Worm (Caenorhabditis elegans) whole organism, L4/young adult: ENCODE data around the gene rnp-1.

Experiments used
- W03F9.2 ChIP-seq: fragments of 150-350 bp; optimal IDR thresholded peaks from 2 replicates; lab custom pipeline; 2014; ENCODE audit warnings: missing biosample characterization, missing genetic modification characterization
- dao-5 ChIP-seq: sonication (generic microtip); optimal IDR thresholded peaks from 2 replicates; lab custom pipeline; 2016; ENCODE audit warnings: missing genotype, missing genetic modification characterization, moderate library complexity, missing compliant biosample characterization
- him-1 ChIP-seq: sonication (generic microtip); optimal IDR thresholded peaks from 2 replicates; lab custom pipeline; 2016; ENCODE audit warnings: missing genotype, missing genetic modification reagents, missing genetic modification characterization, missing compliant biosample characterization

rnp-1 gene

ce11 chrV:12213027-12213426 is 21.0 kb downstream of the rnp-1 start, which contains the start of gene vab-8:
vab-8 (plus strand) TSS chrV:12213327.
- TF ChIP-seq dao-5 (tag; lab: Kevin White, UChicago) (no peak), W03F9.2 (tag; lab: Kevin White, UChicago) (no peak), him-1 (tag; lab: Kevin White, UChicago) (no peak)

- TF ChIP-seq W03F9.2 (tag; lab: Kevin White, UChicago) (no peak), dao-5 (tag; lab: Kevin White, UChicago) (no peak), him-1 (tag; lab: Kevin White, UChicago) (no peak)
These were observed 41.4 kb downstream of the rnp-1 start for ce11 chrV:12233425-12233824.

- TF ChIP-seq dao-5 (tag; lab: Kevin White, UChicago) (no peak), him-1 (tag; lab: Kevin White, UChicago) (no peak), W03F9.2 (tag; lab: Kevin White, UChicago) (no peak)
These were observed 42.4 kb downstream of the rnp-1 start, which contains the start of gene myo-3 for ce11 chrV:12234293-12235004. myo-3 (minus strand) TSS chrV:12234343.

- TF ChIP-seq him-1 (tag; lab: Kevin White, UChicago) (no peak), dao-5 (tag; lab: Kevin White, UChicago) (no peak), W03F9.2 (tag; lab: Kevin White, UChicago) (no peak)
These were observed 43.4 kb downstream of the rnp-1 start for ce11 chrV:12235502-12235901.

- TF ChIP-seq him-1 (tag; lab: Kevin White, UChicago) (no peak), W03F9.2 (tag; lab: Kevin White, UChicago) (no peak), dao-5 (tag; lab: Kevin White, UChicago) (no peak)
These were observed 49.1 kb downstream of the rnp-1 start, which contains the start of gene ttr-22 for ce11 chrV:12241126-12241525. ttr-22 (plus strand) TSS chrV:12241426.
